Fruit fly (Drosophila melanogaster) whole organism, adult: Measurements from ENCODE around the gene CG15864.

Experiments used
- Hr96 ChIP-seq: fragments of 200-800 bp; sonication (Bioruptor generic); optimal IDR thresholded peaks from 2 replicates; lab custom pipeline; 2016; ENCODE audit warnings: missing biosample characterization, missing genetic modification characterization
- cnc ChIP-seq, 2 experiments: fragments of >200 bp; optimal IDR thresholded peaks; 2 replicates each; lab custom pipeline; 2017

dm6 chr3R:8264302-8265080 lies 16.3 kb downstream of the CG15864 start, which contains the start of the genes RPA1 and Mcm2:
- TF ChIP-seq Hr96 (GFP tag; lab: Kevin White, UChicago) (peak; percentile 47), cnc (optimal IDR thresholded peaks at IDR 0.05; lab: Kevin White, UChicago) (no peak)
